In the genomic region with DNA sequence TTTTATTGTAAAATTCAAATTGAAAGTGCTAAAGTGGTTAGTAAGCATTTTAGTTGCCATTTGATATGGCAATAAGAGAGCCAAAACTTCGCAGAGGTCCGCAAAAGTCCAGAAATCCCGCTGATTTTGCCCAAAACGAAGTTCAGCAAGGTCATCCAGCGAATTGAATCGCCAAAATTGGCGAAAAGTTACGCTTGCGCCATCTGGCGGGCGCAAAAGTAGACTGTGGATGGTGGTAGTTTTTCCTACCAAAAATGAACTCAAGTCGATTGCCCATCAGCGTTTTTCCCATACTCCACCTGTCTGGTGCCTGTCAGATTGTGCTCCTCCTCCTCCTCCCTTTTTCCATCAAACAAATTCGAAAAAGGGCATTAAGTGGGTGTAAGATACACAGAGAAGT, we compare ENCODE assay signal across 3 fruit fly cellular contexts.
A peak's percentile ranks its signal among the peaks of the same experiment; 100 is the strongest.
TF ChIP-seq lines count a peak whose summit lies in the region.

No protein-coding gene starts in this region.

- TF ChIP-seq CTCF in S2 (optimal IDR thresholded peaks at IDR 0.05; lab: Kevin White, UChicago) = peak; percentile 67 to 70
- TF ChIP-seq CTCF in whole organism, embryonic (GFP tag; optimal IDR thresholded peaks at IDR 0.05; lab: Kevin White, UChicago) = peak; percentile 76

TF ChIP-seq in whole organism, embryonic, 481 proteins besides CTCF, POLR2A, EP300 and RAD21:
- TF ChIP-seq onecut (GFP tag; IDR thresholded peaks at IDR 0.05; lab: Robert Waterston, UW) = no peak
- TF ChIP-seq CG14667 (GFP tag; IDR thresholded peaks at IDR 0.05; lab: Robert Waterston, UW) = no peak
- no peak for TF ChIP-seq grau (tag; optimal IDR thresholded peaks at IDR 0.05; lab: Kevin White, UChicago)
- no peak for TF ChIP-seq dmrt11E (tag; optimal IDR thresholded peaks at IDR 0.05; lab: Kevin White, UChicago)
- TF ChIP-seq cas (GFP tag; IDR thresholded peaks at IDR 0.05; lab: Robert Waterston, UW) = no peak
- no peak for TF ChIP-seq trem (tag; optimal IDR thresholded peaks at IDR 0.05; lab: Kevin White, UChicago)
- no peak for TF ChIP-seq ham (GFP tag; IDR thresholded peaks at IDR 0.05; lab: Robert Waterston, UW)
- TF ChIP-seq CG14965 (GFP tag; optimal IDR thresholded peaks at IDR 0.05; lab: Kevin White, UChicago; ENCODE audit: borderline replicate concordance) = no peak
- no peak for TF ChIP-seq CG6765 (GFP tag; optimal IDR thresholded peaks at IDR 0.05; lab: Kevin White, UChicago)
- no peak for TF ChIP-seq Mad (GFP tag; optimal IDR thresholded peaks at IDR 0.05; lab: Kevin White, UChicago)
- no peak for TF ChIP-seq Optix (GFP tag; IDR thresholded peaks at IDR 0.05; lab: Robert Waterston, UW)
- no peak for TF ChIP-seq Max (GFP tag; optimal IDR thresholded peaks at IDR 0.05; lab: Kevin White, UChicago)
- no peak for TF ChIP-seq hb (GFP tag; IDR thresholded peaks at IDR 0.05; lab: Robert Waterston, UW; ENCODE audit: partially characterized antibody)
- no peak for TF ChIP-seq gem (tag; optimal IDR thresholded peaks at IDR 0.05; lab: Kevin White, UChicago)

TF ChIP-seq in whole organism, prepupa, 60 proteins besides CTCF, POLR2A, EP300 and RAD21:
- TF ChIP-seq salr (GFP tag; optimal IDR thresholded peaks at IDR 0.05; lab: Kevin White, UChicago) (no peak), svp (GFP tag; lab: Kevin White, UChicago) (peak; percentile 2)
